Fruit fly (Drosophila melanogaster) ovary, adult (tissue): ENCODE results near the gene Cftr.

ENCODE experiments used
- CG17801 ChIP-seq: fragments of 200-800 bp; optimal IDR thresholded peaks from 2 replicates; lab custom pipeline; 2019; ENCODE audit warnings: missing biosample characterization, mild to moderate bottlenecking, missing genetic modification characterization, moderate library complexity; ENCODE audit not compliant: partially characterized antibody

Cftr gene

DNA sequence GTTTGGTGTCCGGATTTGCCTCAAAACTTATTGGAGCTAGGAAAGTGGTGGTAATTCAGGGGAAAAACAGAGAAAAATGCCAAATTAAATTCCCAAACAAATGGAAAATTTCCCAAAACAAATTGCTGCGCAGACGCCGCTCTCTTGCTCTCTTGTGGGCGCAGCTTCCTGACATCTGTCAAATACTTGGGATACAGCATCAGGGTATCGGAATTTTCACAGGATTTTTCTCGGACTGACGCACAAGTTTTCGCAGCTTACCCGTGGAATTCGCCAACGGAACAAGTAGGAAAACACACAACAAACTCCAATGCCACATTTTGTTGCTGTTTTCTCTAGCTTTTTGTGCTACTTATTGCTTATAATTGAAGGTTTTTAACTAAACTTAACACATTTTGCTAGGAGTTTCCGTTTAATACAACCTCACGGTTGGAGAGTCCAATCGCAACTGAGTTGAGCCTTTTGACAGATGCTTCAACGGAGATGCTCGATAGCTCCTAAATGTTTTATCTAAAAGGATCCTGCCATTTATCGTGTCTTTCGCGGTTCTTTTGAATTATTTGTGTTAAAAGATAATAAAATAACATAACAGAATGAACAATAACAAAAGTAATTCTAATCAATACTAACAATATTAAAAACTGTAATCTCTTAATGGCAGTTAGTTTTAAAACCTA lies 28.9 kb downstream of the Cftr start, which contains the start of the genes nAChRbeta2 and DZIP1:
Gene nAChRbeta2 (minus strand): TSS at position 455 of the 677 bp plus-strand sequence.
Gene DZIP1 (plus strand): TSS at position 627 of the 677 bp plus-strand sequence.
- TF ChIP-seq CG17801 (GFP tag; lab: Kevin White, UChicago): no peak

DNA sequence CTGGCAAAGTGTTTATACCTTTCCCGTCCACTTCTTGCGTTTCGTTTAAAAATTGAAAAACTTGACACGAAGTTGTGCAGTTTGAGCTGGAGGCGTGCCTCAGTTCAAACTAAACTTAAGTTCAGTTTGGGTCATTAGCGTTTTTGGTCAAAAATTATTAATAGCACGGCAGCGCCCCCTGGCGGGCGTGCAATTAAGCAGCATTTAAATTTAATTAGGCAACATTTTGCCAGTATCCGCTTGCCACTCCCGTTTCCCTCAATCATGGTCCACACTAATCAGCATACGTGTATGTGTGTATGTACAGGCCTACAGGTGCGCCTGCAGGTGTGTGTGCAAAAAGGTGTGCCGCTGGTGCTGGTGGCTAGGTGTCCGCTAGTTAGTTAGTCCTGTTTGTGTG lies 40.1 kb downstream of the Cftr start:
- no peak for TF ChIP-seq CG17801 (GFP tag; lab: Kevin White, UChicago)

DNA sequence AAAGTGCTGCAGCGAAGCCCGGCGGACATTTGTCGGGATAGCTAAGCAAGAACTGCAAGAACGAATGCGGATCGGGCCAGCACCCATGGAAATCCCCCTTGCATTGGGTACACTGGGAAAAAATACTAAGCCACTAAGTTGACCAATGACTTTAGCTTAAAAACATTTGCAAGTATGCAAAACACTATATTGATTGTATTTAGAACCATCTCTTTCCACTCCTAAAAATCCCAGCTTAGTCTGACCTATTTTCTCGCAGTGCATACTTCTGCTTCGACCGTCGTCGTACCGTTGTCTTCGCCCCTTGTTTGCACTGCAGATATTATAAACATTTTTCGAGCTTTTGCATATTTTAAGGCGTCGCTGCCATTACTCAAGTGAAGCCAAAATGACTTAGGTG lies 47.6 kb downstream of the Cftr start:
- no peak for TF ChIP-seq CG17801 (GFP tag; lab: Kevin White, UChicago)
